Worm (Caenorhabditis elegans): ENCODE data around the gene tag-343.

ce11 chrX:16623269-16623668, 51.3 kb downstream of the tag-343 start:
- TF ChIP-seq dao-5 (tag; optimal IDR thresholded peaks at IDR 0.05) (no peak), him-1 (tag; optimal IDR thresholded peaks at IDR 0.05) (no peak), W03F9.2 (tag; optimal IDR thresholded peaks at IDR 0.05) (no peak)

Data from whole organism, L4/young adult.